Fruit fly (Drosophila melanogaster): ENCODE results near the gene mge.

The mge gene

dm6 chr3L:3862504-3863380 lies 47.0 kb downstream of the mge start (continued):
- TF ChIP-seq CG1832 (GFP tag; optimal IDR thresholded peaks at IDR 0.05) (no peak), Fer1 (GFP tag; optimal IDR thresholded peaks at IDR 0.05) (no peak), her (GFP tag; optimal IDR thresholded peaks at IDR 0.05) (no peak), nmo (GFP tag; optimal IDR thresholded peaks at IDR 0.05) (peak; percentile 85), sc (optimal IDR thresholded peaks at IDR 0.05) (no peak), sc (GFP tag; optimal IDR thresholded peaks at IDR 0.05) (peak; percentile 54), mam (GFP tag; optimal IDR thresholded peaks at IDR 0.05) (no peak), dmrt99B (tag; optimal IDR thresholded peaks at IDR 0.05) (peak; percentile 69), CG7987 (GFP tag; optimal IDR thresholded peaks at IDR 0.05) (no peak), CG30431 (GFP tag; optimal IDR thresholded peaks at IDR 0.05) (peak; percentile 49), Dref (GFP tag; IDR thresholded peaks at IDR 0.05) (no peak), dmrt11E (tag; optimal IDR thresholded peaks at IDR 0.05) (peak; percentile 95), CG10654 (GFP tag; optimal IDR thresholded peaks at IDR 0.05) (peak; percentile 78), CG15011 (GFP tag; optimal IDR thresholded peaks at IDR 0.05) (peak; percentile 3), CG16779 (GFP tag; IDR thresholded peaks at IDR 0.05) (no peak), Sox102F (GFP tag; optimal IDR thresholded peaks at IDR 0.05) (peak; percentile 76), CG10209 (GFP tag; optimal IDR thresholded peaks at IDR 0.05) (peak; percentile 71), ken (GFP tag; IDR thresholded peaks at IDR 0.05) (no peak), stc (GFP tag; IDR thresholded peaks at IDR 0.05) (0 out of 2 replicates have a peak, but pooled peaks have one; percentile 24), CG4404 (GFP tag; IDR thresholded peaks at IDR 0.05) (peak; percentile 35; the same call in 1 of the 2 replicates), CG4617 (GFP tag; optimal IDR thresholded peaks at IDR 0.05; ENCODE audit: borderline replicate concordance) (peak; percentile 8), E2f2 (GFP tag; IDR thresholded peaks at IDR 0.05) (no peak), CG13624 (GFP tag; optimal IDR thresholded peaks at IDR 0.05) (peak; percentile 53), exex (tag; optimal IDR thresholded peaks at IDR 0.05) (no peak), CG10565 (GFP tag; optimal IDR thresholded peaks at IDR 0.05) (peak; percentile 39), CG6689 (GFP tag; IDR thresholded peaks at IDR 0.05) (peak; percentile 48), lmd (GFP tag; IDR thresholded peaks at IDR 0.05) (peak; percentile 52), CG11456 (GFP tag; IDR thresholded peaks at IDR 0.05) (no peak), CG17359 (tag; optimal IDR thresholded peaks at IDR 0.05) (peak; percentile 40), bsh (GFP tag; optimal IDR thresholded peaks at IDR 0.05) (peak in 1 of 2 experiments; percentile 88), PHDP (tag; optimal IDR thresholded peaks at IDR 0.05) (peak; percentile 63), ERR (GFP tag; optimal IDR thresholded peaks at IDR 0.05) (peak; percentile 17), lab (GFP tag; optimal IDR thresholded peaks at IDR 0.05) (peak; percentile 37), CG34376 (GFP tag; optimal IDR thresholded peaks at IDR 0.05) (no peak), CG9817 (tag; optimal IDR thresholded peaks at IDR 0.05) (no peak), dysf (GFP tag; IDR thresholded peaks at IDR 0.05) (0 out of 3 replicates have a peak, but pooled peaks have one; percentile 36), CG8478 (optimal IDR thresholded peaks at IDR 0.05) (no peak), CG13296 (GFP tag; optimal IDR thresholded peaks at IDR 0.05) (no peak), Hey (tag; optimal IDR thresholded peaks at IDR 0.05) (no peak), sima (GFP tag; optimal IDR thresholded peaks at IDR 0.05) (no peak), unpg (GFP tag; optimal IDR thresholded peaks at IDR 0.05) (peak; percentile 74), hb (GFP tag; IDR thresholded peaks at IDR 0.05; ENCODE audit: partially characterized antibody) (no peak), hkb (optimal IDR thresholded peaks at IDR 0.05) (no peak), hkb (GFP tag; IDR thresholded peaks at IDR 0.05) (peak; percentile 48; the same call in 1 of the 2 replicates), CG30020 (tag; optimal IDR thresholded peaks at IDR 0.05) (peak; percentile 15), BtbVII (GFP tag; optimal IDR thresholded peaks at IDR 0.05) (no peak), CG32532 (GFP tag; IDR thresholded peaks at IDR 0.05) (no peak), CG17802 (tag; optimal IDR thresholded peaks at IDR 0.05) (no peak), Max (GFP tag; optimal IDR thresholded peaks at IDR 0.05) (peak; percentile 63)

All from whole organism, embryonic.